Worm (Caenorhabditis elegans) whole organism, early embryonic: ENCODE measurements around the gene idpp-3.

Experiments used
- F13C5.2 ChIP-seq: sonication (generic microtip); optimal IDR thresholded peaks from 2 replicates; lab custom pipeline; 2017; ENCODE audit warnings: mild to moderate bottlenecking, missing genetic modification characterization, inconsistent platforms, missing compliant biosample characterization
- aly-1 ChIP-seq: sonication (generic microtip); optimal IDR thresholded peaks from 2 replicates; lab custom pipeline; 2016; ENCODE audit warnings: missing genetic modification characterization, missing compliant biosample characterization
- ama-1 ChIP-seq: fragments of 150-350 bp; optimal IDR thresholded peaks from 2 replicates; lab custom pipeline; 2014
- hmbx-1 ChIP-seq: sonication (generic microtip); optimal IDR thresholded peaks from 2 replicates; lab custom pipeline; 2016; ENCODE audit warnings: mild to moderate bottlenecking, missing genetic modification characterization, missing compliant biosample characterization
- scrt-1 ChIP-seq: fragments of 200-800 bp; sonication (Bioruptor generic); IDR thresholded peaks from 2 replicates; pipeline ENCODE4 v1.3.6; 2022; ENCODE audit warnings: missing genetic modification characterization, missing compliant biosample characterization
- sea-1 ChIP-seq: fragments of 200-800 bp; sonication (Bioruptor generic); conservative IDR thresholded peaks from 2 replicates; pipeline ENCODE4 v1.3.6; 2022; ENCODE audit warnings: missing genetic modification characterization, missing compliant biosample characterization
- tbx-11 ChIP-seq: fragments of 200-800 bp; sonication (Bioruptor generic); IDR thresholded peaks from 2 replicates; pipeline ENCODE4 v1.3.6; 2022; ENCODE audit warnings: missing genetic modification characterization, missing compliant biosample characterization
- tra-4 ChIP-seq: sonication (generic microtip); optimal IDR thresholded peaks from 2 replicates; lab custom pipeline; 2017; ENCODE audit warnings: missing genetic modification characterization, missing compliant biosample characterization

DNA sequence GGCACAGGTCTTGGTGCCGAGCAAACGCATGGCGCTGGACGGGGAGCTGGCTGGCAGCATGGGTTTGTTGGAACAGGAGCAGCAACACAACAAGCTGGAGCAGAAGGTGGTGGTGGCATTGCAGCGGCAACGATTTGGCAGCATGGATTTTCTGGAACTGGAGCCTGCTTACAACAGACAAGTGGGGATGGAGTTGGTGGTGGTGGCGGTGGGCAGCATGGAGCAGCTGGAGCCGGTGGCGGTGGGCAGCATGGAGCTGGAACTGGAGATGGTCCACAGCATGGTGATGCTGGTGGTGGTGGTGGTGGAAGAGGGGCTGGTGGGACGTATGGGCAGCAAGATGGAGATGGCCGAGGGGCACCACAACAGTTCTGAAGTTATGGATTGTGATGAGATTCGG lies 530 bp downstream of the idpp-3 start:
- TF ChIP-seq sea-1 (GFP tag; lab: Robert Waterston, UW): no peak
- TF ChIP-seq ama-1 (lab: Kevin White, UChicago): no peak
- TF ChIP-seq scrt-1: peak; percentile 24; the same call in 1 of the 2 replicates
- TF ChIP-seq tra-4 (tag; lab: Kevin White, UChicago): no peak
- TF ChIP-seq F13C5.2 (tag; lab: Kevin White, UChicago): no peak
- TF ChIP-seq tbx-11: no peak
- no peak for TF ChIP-seq aly-1 (tag; lab: Kevin White, UChicago)
- TF ChIP-seq hmbx-1 (tag; lab: Kevin White, UChicago): no peak
